Worm (Caenorhabditis elegans): Measurements from ENCODE around the gene Y37A1B.4.

The Y37A1B.4 gene

DNA sequence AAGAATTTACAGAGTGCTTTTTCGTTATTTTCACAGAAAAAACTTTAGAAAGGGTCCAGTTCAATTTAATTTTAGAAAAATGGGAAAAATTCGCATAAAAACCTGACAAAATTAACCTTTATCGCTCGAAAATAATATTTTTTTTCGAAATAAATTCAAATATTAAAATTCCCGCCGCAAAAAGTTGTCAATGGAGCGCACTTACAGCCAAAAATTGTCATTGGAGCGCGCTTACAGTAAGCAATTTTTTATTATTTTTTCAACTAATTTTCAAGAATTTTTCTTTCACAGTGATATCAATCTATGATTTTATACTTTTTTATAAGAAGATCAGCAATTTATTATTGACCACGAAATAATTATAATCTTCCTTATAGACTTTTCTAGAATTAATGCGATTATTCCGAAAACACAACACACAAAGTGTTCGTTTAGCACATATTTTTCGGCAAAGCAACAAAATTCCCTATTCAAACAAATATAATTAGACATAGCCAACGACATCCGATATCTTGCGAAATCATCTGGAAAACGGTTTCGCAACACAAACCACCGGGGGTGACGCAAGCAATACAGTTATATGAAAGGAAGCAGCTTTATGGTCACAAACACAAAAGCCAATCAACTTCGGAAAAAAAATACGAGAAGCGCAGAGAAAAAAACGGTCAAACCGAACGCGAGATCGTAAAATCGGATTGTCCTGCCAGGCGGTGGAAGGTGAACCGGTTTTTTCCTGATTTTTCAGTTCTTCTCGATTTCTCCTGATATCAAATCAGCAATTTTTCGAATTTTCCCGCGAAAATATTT is 9.9 kb upstream of the Y37A1B.4 start:
- no peak for TF ChIP-seq sea-1 (GFP tag; conservative IDR thresholded peaks at IDR 0.05)
- no peak for TF ChIP-seq scrt-1 (GFP tag; IDR thresholded peaks at IDR 0.05)
- no peak for TF ChIP-seq ceh-13 (GFP tag; optimal IDR thresholded peaks at IDR 0.05)
- no peak for TF ChIP-seq hmg-4 (GFP tag; optimal IDR thresholded peaks at IDR 0.05)
- TF ChIP-seq aly-1 (tag; optimal IDR thresholded peaks at IDR 0.05): no peak
- no peak for TF ChIP-seq tbx-11 (GFP tag; IDR thresholded peaks at IDR 0.05)
- TF ChIP-seq F13C5.2 (tag; optimal IDR thresholded peaks at IDR 0.05): no peak
- no peak for TF ChIP-seq ama-1 (optimal IDR thresholded peaks at IDR 0.05)
- TF ChIP-seq B0310.2 (tag; optimal IDR thresholded peaks at IDR 0.05): no peak

DNA sequence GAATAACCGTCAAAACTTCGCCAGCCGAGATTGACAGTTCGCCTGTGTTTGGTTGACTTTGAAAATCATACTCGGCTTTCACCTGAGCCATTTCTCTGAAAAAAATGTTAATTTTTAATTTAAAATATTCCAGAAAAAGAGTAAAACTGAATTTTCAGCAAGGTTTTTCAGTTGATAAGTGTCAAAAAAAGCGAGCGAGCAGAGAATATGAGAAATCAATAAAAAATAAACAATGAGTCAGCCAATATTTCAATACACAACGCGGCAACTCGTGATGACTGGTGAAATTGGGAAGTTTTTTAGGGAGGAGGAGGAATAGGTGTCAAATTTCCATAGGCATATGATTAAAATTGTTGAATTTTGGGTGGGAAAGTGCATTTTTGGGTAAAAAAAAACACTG is 9.2 kb upstream of the Y37A1B.4 start, which contains the start of gene lst-4:
TSS of gene lst-4 (minus strand) at position 101 of the 400 bp plus-strand sequence.
- no peak for TF ChIP-seq tbx-37 (GFP tag; conservative IDR thresholded peaks at IDR 0.05)
- no peak for TF ChIP-seq sea-1 (GFP tag; conservative IDR thresholded peaks at IDR 0.05)
- TF ChIP-seq ets-7 (tag; optimal IDR thresholded peaks at IDR 0.05): no peak
- no peak for TF ChIP-seq scrt-1 (GFP tag; IDR thresholded peaks at IDR 0.05)
- TF ChIP-seq tra-4 (tag; optimal IDR thresholded peaks at IDR 0.05): no peak
- TF ChIP-seq ama-1 (optimal IDR thresholded peaks at IDR 0.05): no peak
- no peak for TF ChIP-seq ceh-36 (tag; optimal IDR thresholded peaks at IDR 0.05)
- no peak for TF ChIP-seq hmg-4 (GFP tag; optimal IDR thresholded peaks at IDR 0.05)
- TF ChIP-seq B0310.2 (tag; optimal IDR thresholded peaks at IDR 0.05): no peak
- TF ChIP-seq aly-1 (tag; optimal IDR thresholded peaks at IDR 0.05): no peak
- TF ChIP-seq pes-1 (GFP tag; IDR thresholded peaks at IDR 0.05): no peak
- no peak for TF ChIP-seq F13C5.2 (tag; optimal IDR thresholded peaks at IDR 0.05)
- no peak for TF ChIP-seq ceh-13 (GFP tag; optimal IDR thresholded peaks at IDR 0.05)
- TF ChIP-seq tbx-11 (GFP tag; IDR thresholded peaks at IDR 0.05): no peak

DNA sequence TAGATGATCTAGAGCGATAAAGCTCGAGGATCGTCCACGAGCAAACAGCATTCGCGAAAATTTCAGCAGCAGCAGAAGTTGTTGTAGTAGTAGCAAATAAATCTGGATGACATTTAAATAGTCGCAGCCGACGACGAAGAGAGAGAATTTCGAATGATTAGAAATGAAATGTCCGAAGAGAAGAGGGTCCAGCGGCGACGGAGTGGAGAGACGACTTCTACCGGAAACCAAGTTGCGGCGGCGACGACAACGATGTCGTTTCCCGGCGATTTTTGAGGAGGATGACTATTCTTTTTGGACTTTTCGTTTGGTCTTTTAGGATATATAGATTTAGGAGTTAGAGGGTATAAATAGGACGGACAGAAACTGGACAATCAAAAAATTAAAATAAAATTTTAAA is 5.9 kb upstream of the Y37A1B.4 start:
- TF ChIP-seq ceh-36 (tag; optimal IDR thresholded peaks at IDR 0.05) (no peak), aly-1 (tag; optimal IDR thresholded peaks at IDR 0.05) (no peak), flt-1 (GFP tag; IDR thresholded peaks at IDR 0.05) (no peak), hmg-4 (GFP tag; optimal IDR thresholded peaks at IDR 0.05) (no peak), tra-4 (tag; optimal IDR thresholded peaks at IDR 0.05) (no peak), pes-1 (GFP tag; IDR thresholded peaks at IDR 0.05) (no peak), hnd-1 (tag; optimal IDR thresholded peaks at IDR 0.05) (no peak), hmbx-1 (tag; optimal IDR thresholded peaks at IDR 0.05) (no peak)

ce11 chrIV:14050900-14051299 is 9.6 kb downstream of the Y37A1B.4 start, which contains the start of gene semo-1:
TSS of gene semo-1 (plus strand) at chrIV:14051200.
- TF ChIP-seq ama-1 (optimal IDR thresholded peaks at IDR 0.05) (no peak), aly-1 (tag; optimal IDR thresholded peaks at IDR 0.05) (no peak), hnd-1 (tag; optimal IDR thresholded peaks at IDR 0.05) (no peak), hmg-4 (GFP tag; optimal IDR thresholded peaks at IDR 0.05) (no peak), pes-1 (GFP tag; IDR thresholded peaks at IDR 0.05) (no peak), scrt-1 (GFP tag; IDR thresholded peaks at IDR 0.05) (no peak)

ce11 chrIV:14050442-14050841 is 10.1 kb downstream of the Y37A1B.4 start:
- no peak for TF ChIP-seq pes-1 (GFP tag; IDR thresholded peaks at IDR 0.05)
- TF ChIP-seq ama-1 (optimal IDR thresholded peaks at IDR 0.05): no peak
- no peak for TF ChIP-seq sea-1 (GFP tag; conservative IDR thresholded peaks at IDR 0.05)
- TF ChIP-seq hmg-4 (GFP tag; optimal IDR thresholded peaks at IDR 0.05): no peak
- no peak for TF ChIP-seq aly-1 (tag; optimal IDR thresholded peaks at IDR 0.05)
- TF ChIP-seq ets-7 (tag; optimal IDR thresholded peaks at IDR 0.05): no peak
- no peak for TF ChIP-seq tbx-11 (GFP tag; IDR thresholded peaks at IDR 0.05)
- TF ChIP-seq ceh-36 (tag; optimal IDR thresholded peaks at IDR 0.05): no peak
- no peak for TF ChIP-seq B0310.2 (tag; optimal IDR thresholded peaks at IDR 0.05)
- no peak for TF ChIP-seq flt-1 (GFP tag; IDR thresholded peaks at IDR 0.05)

- TF ChIP-seq tra-4 (tag; optimal IDR thresholded peaks at IDR 0.05): no peak
- TF ChIP-seq hmbx-1 (tag; optimal IDR thresholded peaks at IDR 0.05): no peak
- no peak for TF ChIP-seq flt-1 (GFP tag; IDR thresholded peaks at IDR 0.05)
- TF ChIP-seq F13C5.2 (tag; optimal IDR thresholded peaks at IDR 0.05): peak; percentile 65
- TF ChIP-seq hmg-4 (GFP tag; optimal IDR thresholded peaks at IDR 0.05): no peak
- no peak for TF ChIP-seq sea-1 (GFP tag; conservative IDR thresholded peaks at IDR 0.05)
- TF ChIP-seq B0310.2 (tag; optimal IDR thresholded peaks at IDR 0.05): no peak
- no peak for TF ChIP-seq ama-1 (optimal IDR thresholded peaks at IDR 0.05)
Observed at ce11 chrIV:14046777-14047176, 13.7 kb downstream of the Y37A1B.4 start.

DNA sequence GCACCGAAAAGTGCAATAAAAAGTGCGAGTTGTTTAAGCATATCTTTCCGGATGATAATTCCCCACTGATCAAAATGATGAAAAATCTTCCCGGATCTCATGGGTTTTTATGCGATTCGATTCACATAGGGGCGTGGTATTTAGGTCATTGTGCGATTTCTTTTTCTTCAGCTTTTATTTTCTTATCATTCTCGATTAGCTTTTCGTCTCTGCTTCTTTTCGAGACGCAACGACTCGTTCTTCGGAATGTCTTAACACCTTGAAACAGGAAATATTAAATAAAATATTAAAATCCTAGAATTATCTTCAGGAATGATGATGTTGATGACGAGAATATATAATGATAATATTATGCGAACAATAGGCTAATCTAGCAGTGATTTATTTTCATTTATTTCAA is 16.8 kb downstream of the Y37A1B.4 start, which contains the start of gene Y37A1B.7:
TSS of gene Y37A1B.7 (minus strand) at position 101 of the 400 bp plus-strand sequence.
- TF ChIP-seq F13C5.2 (tag; optimal IDR thresholded peaks at IDR 0.05) (no peak), hnd-1 (tag; optimal IDR thresholded peaks at IDR 0.05) (no peak), pes-1 (GFP tag; IDR thresholded peaks at IDR 0.05) (no peak), tbx-37 (GFP tag; conservative IDR thresholded peaks at IDR 0.05) (no peak), ceh-13 (GFP tag; optimal IDR thresholded peaks at IDR 0.05) (no peak), hmg-4 (GFP tag; optimal IDR thresholded peaks at IDR 0.05) (no peak), scrt-1 (GFP tag; IDR thresholded peaks at IDR 0.05) (no peak)

DNA sequence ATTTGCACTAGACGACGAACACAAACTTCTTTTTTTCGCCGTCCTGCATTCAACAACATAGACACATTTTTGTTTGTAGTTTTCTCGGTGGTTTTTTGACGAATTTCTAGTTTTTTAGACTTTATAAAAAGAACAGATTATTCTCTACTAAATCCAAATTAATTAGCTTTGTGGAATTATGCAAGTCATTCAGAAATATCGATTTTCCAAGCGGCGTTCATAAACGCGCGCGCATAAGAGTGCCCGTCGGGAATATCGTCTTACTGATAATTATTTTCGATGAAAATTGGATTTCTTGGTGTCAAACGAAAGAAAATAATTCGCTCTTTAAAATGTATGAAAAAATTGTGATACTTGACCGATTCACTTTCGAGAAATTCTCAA is 25.9 kb downstream of the Y37A1B.4 start:
- no peak for TF ChIP-seq ceh-13 (GFP tag; optimal IDR thresholded peaks at IDR 0.05)
- no peak for TF ChIP-seq ets-7 (tag; optimal IDR thresholded peaks at IDR 0.05)
